Fruit fly (Drosophila melanogaster): Measurements from ENCODE around the gene CG31368.
A peak's percentile ranks its signal among the peaks of the same experiment; 100 is the strongest.

Gene CG31368

dm6 chr3R:11855156-11855555, 27.4 kb upstream of the CG31368 start (continued):
- TF ChIP-seq CG31388 (GFP tag; optimal IDR thresholded peaks at IDR 0.05) (no peak), CG18599 (GFP tag; optimal IDR thresholded peaks at IDR 0.05) (peak; percentile 47), ATbp (GFP tag; optimal IDR thresholded peaks at IDR 0.05) (peak; percentile 20), Atf6 (GFP tag; IDR thresholded peaks at IDR 0.05) (peak; percentile 41), CG9727 (GFP tag; optimal IDR thresholded peaks at IDR 0.05) (peak; percentile 6), CG4820 (GFP tag; optimal IDR thresholded peaks at IDR 0.05) (peak; percentile 4), Deaf1 (tag; optimal IDR thresholded peaks at IDR 0.05) (peak; percentile 7), CG7839 (tag; optimal IDR thresholded peaks at IDR 0.05) (peak; percentile 52), CG17359 (tag; optimal IDR thresholded peaks at IDR 0.05) (peak; percentile 44), CG10979 (tag; optimal IDR thresholded peaks at IDR 0.05) (peak; percentile 24), cwo (GFP tag; optimal IDR thresholded peaks at IDR 0.05) (peak; percentile 14), CG10267 (tag; optimal IDR thresholded peaks at IDR 0.05) (peak; percentile 6), CG15269 (tag; optimal IDR thresholded peaks at IDR 0.05) (peak; percentile 51), CG13296 (GFP tag; optimal IDR thresholded peaks at IDR 0.05) (peak; percentile 6), D (optimal IDR thresholded peaks at IDR 0.05) (no peak), D (GFP tag; optimal IDR thresholded peaks at IDR 0.05) (no peak), Hmr (GFP tag; optimal IDR thresholded peaks at IDR 0.05) (peak; percentile 14), PHDP (tag; optimal IDR thresholded peaks at IDR 0.05) (peak; percentile 38), sens (GFP tag) (peak; percentile 42), B-H1 (GFP tag; IDR thresholded peaks at IDR 0.05) (peak; percentile 19; the same call in 2 of the 3 replicates), dpn (GFP tag; optimal IDR thresholded peaks at IDR 0.05) (peak in 1 of 2 experiments; percentile 11), CG8765 (GFP tag; IDR thresholded peaks at IDR 0.05) (no peak), CG18262 (tag; optimal IDR thresholded peaks at IDR 0.05) (peak; percentile 29), BtbVII (GFP tag; optimal IDR thresholded peaks at IDR 0.05) (no peak), CG12659 (GFP tag; optimal IDR thresholded peaks at IDR 0.05) (peak; percentile 25), E2f2 (GFP tag; IDR thresholded peaks at IDR 0.05) (peak; percentile 15; the same call in 1 of the 2 replicates), lov (optimal IDR thresholded peaks at IDR 0.05) (no peak), lov (GFP tag; IDR thresholded peaks at IDR 0.05) (no peak), Hr3 (GFP tag; optimal IDR thresholded peaks at IDR 0.05) (peak; percentile 2), D19A (tag; optimal IDR thresholded peaks at IDR 0.05) (peak; percentile 7), CG17385 (GFP tag; optimal IDR thresholded peaks at IDR 0.05) (peak; percentile 17), az2 (GFP tag; optimal IDR thresholded peaks at IDR 0.05) (peak; percentile 18), Sox102F (GFP tag; optimal IDR thresholded peaks at IDR 0.05) (peak; percentile 62), Awh (GFP tag; IDR thresholded peaks at IDR 0.05) (no peak), CG8924 (tag; optimal IDR thresholded peaks at IDR 0.05) (peak; percentile 15), CG11504 (tag; optimal IDR thresholded peaks at IDR 0.05) (peak; percentile 63), sna (GFP tag; IDR thresholded peaks at IDR 0.05; ENCODE audit: partially characterized antibody) (no peak), dysf (GFP tag; IDR thresholded peaks at IDR 0.05) (0 out of 3 replicates have a peak, but pooled peaks have one; percentile 47), CG2712 (tag; optimal IDR thresholded peaks at IDR 0.05) (peak; percentile 34), vvl (GFP tag; IDR thresholded peaks at IDR 0.05) (0 out of 2 replicates have a peak, but pooled peaks have one; percentile 68), CG3847 (GFP tag; IDR thresholded peaks at IDR 0.05) (0 out of 2 replicates have a peak, but pooled peaks have one; percentile 19), CG12236 (GFP tag; optimal IDR thresholded peaks at IDR 0.05) (no peak), Dbx (GFP tag; IDR thresholded peaks at IDR 0.05) (no peak), Aef1 (GFP tag; IDR thresholded peaks at IDR 0.05) (peak; percentile 44; the same call in 2 of the 3 replicates), CG32532 (GFP tag; IDR thresholded peaks at IDR 0.05) (peak; percentile 43; the same call in 1 of the 2 replicates), crc (GFP tag; optimal IDR thresholded peaks at IDR 0.05) (no peak), CG11695 (GFP tag; IDR thresholded peaks at IDR 0.05) (peak; percentile 36; the same call in 1 of the 3 replicates), Med (GFP tag) (peak; percentile 54), ci (GFP tag; IDR thresholded peaks at IDR 0.05) (peak; percentile 17; the same call in 1 of the 3 replicates), CoRest (tag; optimal IDR thresholded peaks at IDR 0.05) (peak; percentile 33), Oli (tag; optimal IDR thresholded peaks at IDR 0.05) (peak; percentile 35)

All from whole organism, embryonic.